Fruit fly (Drosophila melanogaster) whole organism, prepupa: ENCODE results near the gene Trc8.

ENCODE experiments used
- CG15336 ChIP-seq: fragments of 200-800 bp; sonication (Bioruptor generic); IDR thresholded peaks from 2 replicates; pipeline ENCODE4 v1.3.6; 2022; ENCODE audit warnings: missing biosample characterization, missing genetic modification characterization
- CG6792 ChIP-seq: fragments of 200-800 bp; sonication (Bioruptor generic); optimal IDR thresholded peaks from 3 replicates; lab custom pipeline; 2016; ENCODE audit warnings: missing biosample characterization, missing genetic modification characterization
- CG6854 ChIP-seq: fragments of 200-800 bp; sonication (Bioruptor generic); optimal IDR thresholded peaks from 2 replicates; lab custom pipeline; 2017; ENCODE audit warnings: missing biosample characterization, mild to moderate bottlenecking, missing genetic modification characterization
- CG8319 ChIP-seq: fragments of 200-800 bp; sonication (Bioruptor generic); optimal IDR thresholded peaks from 3 replicates; lab custom pipeline; 2016; ENCODE audit warnings: missing biosample characterization, missing genetic modification characterization
- Eip78C ChIP-seq: fragments of 200-800 bp; sonication (Bioruptor generic); peaks from one replicate; lab custom pipeline; 2016; ENCODE audit warnings: missing biosample characterization, missing genetic modification characterization
- Gug ChIP-seq: fragments of 200-800 bp; sonication (Bioruptor generic); IDR thresholded peaks from 2 replicates; pipeline ENCODE4 v1.3.6; 2022; ENCODE audit warnings: missing biosample characterization, missing genetic modification characterization
- Hr38 ChIP-seq: sonication (Bioruptor generic); optimal IDR thresholded peaks from 2 replicates; lab custom pipeline; 2016; ENCODE audit warnings: missing biosample characterization, missing genetic modification characterization
- Hr39 ChIP-seq: fragments of 200-800 bp; sonication (Bioruptor generic); optimal IDR thresholded peaks from 2 replicates; lab custom pipeline; 2016; ENCODE audit warnings: missing biosample characterization, missing genetic modification characterization
- Lpt ChIP-seq: fragments of 200-800 bp; sonication (Bioruptor generic); optimal IDR thresholded peaks from 3 replicates; lab custom pipeline; 2016; ENCODE audit warnings: missing biosample characterization, missing genetic modification characterization
- OdsH ChIP-seq: fragments of 200-800 bp; sonication (Bioruptor generic); optimal IDR thresholded peaks from 3 replicates; lab custom pipeline; 2016; ENCODE audit warnings: missing biosample characterization, missing genetic modification characterization
- Smox ChIP-seq: fragments of 200-800 bp; sonication (Bioruptor generic); optimal IDR thresholded peaks from 3 replicates; lab custom pipeline; 2016; ENCODE audit warnings: missing biosample characterization, missing genetic modification characterization
- Sox15 ChIP-seq: fragments of 200-800 bp; sonication (Bioruptor generic); optimal IDR thresholded peaks from 3 replicates; lab custom pipeline; 2016; ENCODE audit warnings: missing biosample characterization, missing genetic modification characterization
- fd59A ChIP-seq: fragments of 200-800 bp; sonication (Bioruptor generic); optimal IDR thresholded peaks from 2 replicates; lab custom pipeline; 2017; ENCODE audit warnings: missing biosample characterization, mild to moderate bottlenecking, missing genetic modification characterization, missing genetic modification reagents

DNA sequence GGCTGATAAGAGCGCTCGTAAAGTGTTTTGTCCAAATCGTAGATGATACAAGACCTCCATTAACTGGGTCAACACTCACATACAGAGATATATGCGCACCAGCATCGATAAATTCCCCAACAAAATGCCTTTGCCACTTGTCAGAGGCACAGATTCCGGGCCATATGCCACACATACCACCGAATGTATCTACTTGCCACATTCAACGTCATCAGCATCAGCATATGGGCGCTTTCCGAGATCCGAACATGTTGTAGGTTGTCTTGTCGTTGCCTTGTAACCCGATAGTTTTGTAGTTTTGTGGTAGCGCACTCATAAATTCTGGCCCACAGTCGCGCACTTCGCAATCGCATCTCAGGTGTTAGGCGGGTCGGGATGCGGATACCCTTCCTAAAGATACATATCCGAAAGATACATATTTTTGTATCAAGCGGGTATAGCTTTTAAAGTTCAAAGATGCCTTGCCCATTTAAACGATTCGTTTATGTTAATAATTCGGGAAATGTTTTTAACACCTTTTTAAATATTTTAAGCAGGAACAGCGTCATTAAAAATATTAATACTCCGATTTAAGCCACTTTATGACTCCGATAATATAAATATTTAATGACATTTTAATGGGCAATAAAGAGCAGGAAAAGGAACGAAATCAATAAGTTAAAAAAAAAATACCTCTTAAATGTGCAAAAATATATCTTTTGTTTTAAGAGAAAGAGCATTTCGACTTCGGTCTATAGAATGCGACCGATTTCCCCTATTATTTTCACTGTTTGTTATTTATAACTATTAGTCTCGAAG, 20.6 kb upstream of the Trc8 start:
- TF ChIP-seq Hr39 (GFP tag; lab: Kevin White, UChicago) (no peak), CG6854 (GFP tag; lab: Kevin White, UChicago) (no peak), Sox15 (GFP tag; lab: Kevin White, UChicago) (no peak), fd59A (GFP tag; lab: Kevin White, UChicago) (no peak), CG8319 (GFP tag; lab: Kevin White, UChicago) (no peak), CG6792 (GFP tag; lab: Kevin White, UChicago) (no peak), Hr38 (GFP tag; lab: Kevin White, UChicago) (no peak), Gug (GFP tag; lab: Robert Waterston, UW) (no peak), Smox (GFP tag; lab: Kevin White, UChicago) (no peak), Lpt (GFP tag; lab: Kevin White, UChicago) (no peak), CG15336 (GFP tag; lab: Robert Waterston, UW) (no peak), OdsH (GFP tag; lab: Kevin White, UChicago) (no peak), Eip78C (GFP tag; lab: Kevin White, UChicago) (peak; percentile 19)
